Worm (Caenorhabditis elegans) whole organism, midembryonic: Measurements from ENCODE around the gene acdh-7.

ENCODE experiments used
- T22C8.4 ChIP-seq: fragments of 200-800 bp; sonication (Bioruptor generic); IDR thresholded peaks from 2 replicates; pipeline ENCODE4 v1.3.6; 2022; ENCODE audit warnings: missing genetic modification characterization, missing compliant biosample characterization
- ref-1 ChIP-seq: fragments of 200-800 bp; sonication (Bioruptor generic); conservative IDR thresholded peaks from 2 replicates; pipeline ENCODE4 v1.3.6; 2022; ENCODE audit warnings: missing genetic modification reagents, missing genetic modification characterization, missing compliant biosample characterization

ce11 chrX:17178239-17178638 is 38.7 kb downstream of the acdh-7 start, which contains the start of gene B0302.2:
- TF ChIP-seq T22C8.4 (GFP tag; lab: Robert Waterston, UW) (no peak), ref-1 (GFP tag; lab: Robert Waterston, UW) (no peak)
